Fruit fly (Drosophila melanogaster): ENCODE results near the gene CG4572.

DNA sequence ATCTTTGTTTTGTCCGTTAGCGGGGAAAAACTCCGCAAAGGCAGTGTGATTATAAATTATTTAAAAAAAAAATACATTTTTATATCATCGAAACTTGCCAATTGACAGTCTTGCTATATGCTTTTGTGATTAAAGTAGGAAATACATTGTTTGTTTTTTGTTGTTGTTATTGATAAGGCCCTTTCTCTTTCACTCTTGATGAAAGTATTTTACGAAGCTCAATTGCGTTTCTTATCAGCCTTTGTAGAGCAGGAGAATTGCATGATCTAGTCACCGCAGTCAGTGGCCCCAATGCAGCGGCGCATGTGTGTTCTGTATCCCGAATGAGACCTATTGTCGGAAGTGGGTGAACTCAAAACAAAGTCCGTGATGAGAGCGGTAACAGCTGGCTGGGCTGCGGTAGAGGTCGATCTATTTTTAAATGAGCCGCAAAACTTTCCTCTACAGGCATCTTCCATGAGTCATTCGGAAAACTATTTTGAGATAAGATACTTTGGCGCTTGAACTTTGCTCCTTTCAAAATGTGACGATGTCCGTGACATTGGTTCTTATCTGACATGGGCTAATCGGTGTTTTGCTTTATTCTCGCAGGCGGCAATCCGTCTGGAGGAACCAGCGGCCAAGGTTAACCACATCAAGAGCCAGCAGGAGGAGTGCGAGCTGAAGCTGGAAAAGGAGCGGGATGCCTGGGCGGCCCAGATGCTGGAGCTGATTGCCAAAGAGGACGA lies 46.3 kb upstream of the CG4572 start:
- no peak for TF ChIP-seq CTCF (optimal IDR thresholded peaks at IDR 0.05)
- no peak for TF ChIP-seq CG8478 (optimal IDR thresholded peaks at IDR 0.05)
